Worm (Caenorhabditis elegans) whole organism, L3 larva: ENCODE results near the gene T19H12.15.

ENCODE experiments used
- egl-27 ChIP-seq: sonication (generic microtip); optimal IDR thresholded peaks from 4 replicates; lab custom pipeline; 2017; ENCODE audit warnings: missing biosample characterization, missing genetic modification reagents, missing genetic modification characterization
- elt-3 ChIP-seq, 3 experiments: fragments of 150-350 bp in 1 of 3; sonication (generic microtip) in 2 of 3; optimal IDR thresholded peaks; 2 replicates in 2 of 3; 4 replicates in 1 of 3; lab custom pipeline; 2014 to 2017; ENCODE audit warnings: missing biosample characterization in 3 of 3, missing genetic modification characterization in 3 of 3
- mml-1 ChIP-seq: fragments of 150-350 bp; sonication (generic microtip); optimal IDR thresholded peaks from 3 replicates; lab custom pipeline; 2014; ENCODE audit warnings: missing biosample characterization, missing genetic modification characterization
- nhr-11 ChIP-seq: fragments of 150-350 bp; optimal IDR thresholded peaks from 2 replicates; lab custom pipeline; 2014; ENCODE audit warnings: missing biosample characterization, missing genetic modification characterization
- unc-62 ChIP-seq: fragments of 150-350 bp; sonication (generic microtip); optimal IDR thresholded peaks from 4 replicates; lab custom pipeline; 2014; ENCODE audit warnings: missing biosample characterization, missing genetic modification reagents, missing genetic modification characterization
- ztf-11 ChIP-seq: fragments of 150-350 bp; optimal IDR thresholded peaks from 2 replicates; lab custom pipeline; 2014; ENCODE audit warnings: missing biosample characterization, missing genetic modification characterization

ce11 chrV:4841179-4841578 lies 38.0 kb downstream of the T19H12.15 start, which contains the start of gene cwp-1:
- TF ChIP-seq ztf-11 (tag; lab: Kevin White, UChicago) (no peak), elt-3 (tag; optimal IDR thresholded peaks at IDR 0.05; lab: Kevin White, UChicago) (no peak), egl-27 (tag; lab: Kevin White, UChicago) (no peak), nhr-11 (tag; lab: Kevin White, UChicago) (no peak), unc-62 (GFP tag; lab: Kevin White, UChicago) (no peak), mml-1 (tag; lab: Kevin White, UChicago) (no peak)
